In the genomic region with DNA sequence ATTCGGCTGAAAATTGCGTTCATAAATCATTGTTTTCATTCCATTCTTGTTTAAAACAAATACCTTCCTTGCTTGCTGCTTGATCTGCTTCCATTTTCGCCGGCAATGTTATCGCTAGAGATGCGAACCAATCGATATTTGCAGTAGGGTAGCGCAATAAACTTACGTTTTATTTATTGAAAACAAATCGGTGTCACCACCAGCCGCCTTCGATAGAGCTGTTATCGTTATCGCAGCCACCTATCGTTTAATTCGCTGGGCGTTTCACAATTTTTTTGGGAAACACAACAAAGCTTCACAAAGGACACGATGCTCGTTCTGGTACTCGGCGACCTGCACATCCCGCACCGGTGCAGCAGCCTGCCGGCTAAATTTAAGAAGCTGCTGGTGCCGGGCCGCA, we compare ENCODE assay signal across 1 fruit fly cellular context.
TF ChIP-seq lines count a peak whose summit lies in the region.

A gene (minus strand): TSS at position 124 of the 400 bp plus-strand sequence.
A gene (plus strand): TSS at position 213 of the 400 bp plus-strand sequence.

TF ChIP-seq in whole organism, embryonic, 481 proteins besides CTCF, POLR2A, EP300 and RAD21 (continued from another document and continues in another):
- TF ChIP-seq tup (GFP tag; optimal IDR thresholded peaks at IDR 0.05; lab: Kevin White, UChicago), result peak; percentile 49
- TF ChIP-seq Med (GFP tag; lab: Kevin White, UChicago), result peak; percentile 97
- TF ChIP-seq CG1647 (GFP tag; optimal IDR thresholded peaks at IDR 0.05; lab: Kevin White, UChicago), result no peak
- TF ChIP-seq Usf (GFP tag; optimal IDR thresholded peaks at IDR 0.05; lab: Kevin White, UChicago), result no peak
- TF ChIP-seq Vsx1 (GFP tag; optimal IDR thresholded peaks at IDR 0.05; lab: Kevin White, UChicago), result no peak
- TF ChIP-seq CG7271 (tag; optimal IDR thresholded peaks at IDR 0.05; lab: Kevin White, UChicago), result peak; percentile 42
- no peak for TF ChIP-seq usp (GFP tag; optimal IDR thresholded peaks at IDR 0.05; lab: Kevin White, UChicago)
- no peak for TF ChIP-seq Hr3 (GFP tag; optimal IDR thresholded peaks at IDR 0.05; lab: Kevin White, UChicago)
- no peak for TF ChIP-seq ham (GFP tag; IDR thresholded peaks at IDR 0.05; lab: Robert Waterston, UW)
- TF ChIP-seq Ssrp (tag; optimal IDR thresholded peaks at IDR 0.05; lab: Kevin White, UChicago), result no peak
- TF ChIP-seq CG4820 (GFP tag; optimal IDR thresholded peaks at IDR 0.05; lab: Kevin White, UChicago), result peak; percentile 21
- TF ChIP-seq mld (GFP tag; IDR thresholded peaks at IDR 0.05; lab: Robert Waterston, UW; ENCODE audit: partially characterized antibody), result peak; percentile 96
- TF ChIP-seq Antp (GFP tag; optimal IDR thresholded peaks at IDR 0.05; lab: Kevin White, UChicago), result peak; percentile 63
- no peak for TF ChIP-seq Tbp (GFP tag; optimal IDR thresholded peaks at IDR 0.05; lab: Kevin White, UChicago)
- TF ChIP-seq ewg (GFP tag; optimal IDR thresholded peaks at IDR 0.05; lab: Kevin White, UChicago), result no peak
- no peak for TF ChIP-seq CG14050 (GFP tag; IDR thresholded peaks at IDR 0.05; lab: Robert Waterston, UW)
- peak; percentile 65; the same call in 2 of the 3 replicates for TF ChIP-seq Dbx (GFP tag; IDR thresholded peaks at IDR 0.05; lab: Robert Waterston, UW)
- no peak for TF ChIP-seq CG7745 (tag; optimal IDR thresholded peaks at IDR 0.05; lab: Kevin White, UChicago)
- TF ChIP-seq Max (GFP tag; optimal IDR thresholded peaks at IDR 0.05; lab: Kevin White, UChicago), result no peak
- peak; percentile 97 for TF ChIP-seq Dref (GFP tag; IDR thresholded peaks at IDR 0.05; lab: Robert Waterston, UW)
- TF ChIP-seq Hr39 (optimal IDR thresholded peaks at IDR 0.05; lab: Kevin White, UChicago), result no peak
- TF ChIP-seq insv (GFP tag; optimal IDR thresholded peaks at IDR 0.05; lab: Kevin White, UChicago), result no peak
- TF ChIP-seq CG3838 (GFP tag; optimal IDR thresholded peaks at IDR 0.05; lab: Kevin White, UChicago), result no peak
- TF ChIP-seq CG15696 (tag; optimal IDR thresholded peaks at IDR 0.05; lab: Kevin White, UChicago), result no peak
- no peak for TF ChIP-seq h (optimal IDR thresholded peaks at IDR 0.05; lab: Kevin White, UChicago)
- peak; percentile 99 for TF ChIP-seq CG17568 (GFP tag; optimal IDR thresholded peaks at IDR 0.05; lab: Kevin White, UChicago)
- TF ChIP-seq ash1 (GFP tag; optimal IDR thresholded peaks at IDR 0.05; lab: Kevin White, UChicago), result no peak
- TF ChIP-seq peb (GFP tag; IDR thresholded peaks at IDR 0.05; lab: Robert Waterston, UW), result no peak
- TF ChIP-seq sim (GFP tag; IDR thresholded peaks at IDR 0.05; lab: Robert Waterston, UW), result no peak
- TF ChIP-seq CG11456 (GFP tag; IDR thresholded peaks at IDR 0.05; lab: Robert Waterston, UW), result peak; percentile 71; the same call in 2 of the 3 replicates
- TF ChIP-seq vvl (GFP tag; IDR thresholded peaks at IDR 0.05; lab: Robert Waterston, UW), result peak; percentile 58; the same call in 1 of the 2 replicates
- peak; percentile 23; the same call in 1 of the 2 replicates for TF ChIP-seq CG14014 (GFP tag; IDR thresholded peaks at IDR 0.05; lab: Robert Waterston, UW)
- peak; percentile 64 for TF ChIP-seq Xrp1 (GFP tag; IDR thresholded peaks at IDR 0.05; lab: Robert Waterston, UW)
- TF ChIP-seq CG6813 (GFP tag; optimal IDR thresholded peaks at IDR 0.05; lab: Kevin White, UChicago), result no peak
- peak; percentile 98 for TF ChIP-seq zen2 (GFP tag; IDR thresholded peaks at IDR 0.05; lab: Robert Waterston, UW; ENCODE audit: partially characterized antibody)
- no peak for TF ChIP-seq Fer3 (tag; optimal IDR thresholded peaks at IDR 0.05; lab: Kevin White, UChicago)
- peak; percentile 63 for TF ChIP-seq Side (GFP tag; optimal IDR thresholded peaks at IDR 0.05; lab: Kevin White, UChicago)
- TF ChIP-seq CG16779 (GFP tag; IDR thresholded peaks at IDR 0.05; lab: Robert Waterston, UW), result 0 out of 2 replicates have a peak, but pooled peaks have one; percentile 38
- TF ChIP-seq z (GFP tag; IDR thresholded peaks at IDR 0.05; lab: Robert Waterston, UW), result no peak
- no peak for TF ChIP-seq jigr1 (GFP tag; IDR thresholded peaks at IDR 0.05; lab: Robert Waterston, UW)
- TF ChIP-seq Spps (tag; optimal IDR thresholded peaks at IDR 0.05; lab: Kevin White, UChicago), result no peak
- no peak for TF ChIP-seq CG10543 (GFP tag; optimal IDR thresholded peaks at IDR 0.05; lab: Kevin White, UChicago)
- TF ChIP-seq CG14965 (GFP tag; optimal IDR thresholded peaks at IDR 0.05; lab: Kevin White, UChicago; ENCODE audit: borderline replicate concordance), result no peak
- no peak for TF ChIP-seq E2f1 (GFP tag; IDR thresholded peaks at IDR 0.05; lab: Robert Waterston, UW)
- peak; percentile 94 for TF ChIP-seq Bgb (GFP tag; IDR thresholded peaks at IDR 0.05; lab: Robert Waterston, UW; ENCODE audit: partially characterized antibody)
- TF ChIP-seq CG17361 (GFP tag; IDR thresholded peaks at IDR 0.05; lab: Robert Waterston, UW), result no peak
- TF ChIP-seq sens-2 (GFP tag; IDR thresholded peaks at IDR 0.05; lab: Robert Waterston, UW), result no peak
- TF ChIP-seq CG18476 (GFP tag; optimal IDR thresholded peaks at IDR 0.05; lab: Kevin White, UChicago), result no peak
- TF ChIP-seq gcm (GFP tag; optimal IDR thresholded peaks at IDR 0.05; lab: Kevin White, UChicago), result peak; percentile 21
- peak; percentile 46; the same call in 1 of the 2 replicates for TF ChIP-seq CG6272 (GFP tag; IDR thresholded peaks at IDR 0.05; lab: Robert Waterston, UW)
- TF ChIP-seq CG32767 (GFP tag; IDR thresholded peaks at IDR 0.05; lab: Robert Waterston, UW), result no peak
- TF ChIP-seq CG7987 (GFP tag; optimal IDR thresholded peaks at IDR 0.05; lab: Kevin White, UChicago), result peak; percentile 44
- no peak for TF ChIP-seq dmrt99B (tag; optimal IDR thresholded peaks at IDR 0.05; lab: Kevin White, UChicago)
- no peak for TF ChIP-seq Sox102F (GFP tag; optimal IDR thresholded peaks at IDR 0.05; lab: Kevin White, UChicago)
- peak; percentile 75 for TF ChIP-seq CG6689 (GFP tag; IDR thresholded peaks at IDR 0.05; lab: Robert Waterston, UW)
- TF ChIP-seq YL-1 (GFP tag; optimal IDR thresholded peaks at IDR 0.05; lab: Kevin White, UChicago), result peak; percentile 2
- TF ChIP-seq disco-r (GFP tag; optimal IDR thresholded peaks at IDR 0.05; lab: Kevin White, UChicago), result no peak
- TF ChIP-seq Eip74EF (GFP tag; optimal IDR thresholded peaks at IDR 0.05; lab: Kevin White, UChicago), result no peak
- no peak for TF ChIP-seq Asciz (GFP tag; optimal IDR thresholded peaks at IDR 0.05; lab: Kevin White, UChicago)
- TF ChIP-seq Xbp1 (GFP tag; optimal IDR thresholded peaks at IDR 0.05; lab: Kevin White, UChicago), result peak; percentile 67
- peak; percentile 85 for TF ChIP-seq wek (GFP tag; optimal IDR thresholded peaks at IDR 0.05; lab: Kevin White, UChicago)
- no peak for TF ChIP-seq scrt (GFP tag; optimal IDR thresholded peaks at IDR 0.05; lab: Kevin White, UChicago)
- no peak for TF ChIP-seq CG11093 (GFP tag; IDR thresholded peaks at IDR 0.05; lab: Robert Waterston, UW)
- no peak for TF ChIP-seq prd (optimal IDR thresholded peaks at IDR 0.05; lab: Kevin White, UChicago)
- TF ChIP-seq prd (GFP tag; IDR thresholded peaks at IDR 0.05; lab: Robert Waterston, UW), result peak; percentile 31; the same call in 1 of the 3 replicates
- no peak for TF ChIP-seq en (GFP tag; optimal IDR thresholded peaks at IDR 0.05; lab: Kevin White, UChicago)
- TF ChIP-seq CG10267 (tag; optimal IDR thresholded peaks at IDR 0.05; lab: Kevin White, UChicago), result peak; percentile 33
- TF ChIP-seq Gsc (GFP tag; IDR thresholded peaks at IDR 0.05; lab: Robert Waterston, UW), result no peak
- TF ChIP-seq stwl (tag; optimal IDR thresholded peaks at IDR 0.05; lab: Kevin White, UChicago), result peak; percentile 91
- TF ChIP-seq vfl (GFP tag; optimal IDR thresholded peaks at IDR 0.05; lab: Kevin White, UChicago), result peak; percentile 52
- TF ChIP-seq CG15601 (tag; optimal IDR thresholded peaks at IDR 0.05; lab: Kevin White, UChicago), result peak; percentile 11
- TF ChIP-seq gfzf (GFP tag; optimal IDR thresholded peaks at IDR 0.05; lab: Kevin White, UChicago), result no peak
- TF ChIP-seq Adf1 (GFP tag; IDR thresholded peaks at IDR 0.05; lab: Robert Waterston, UW), result no peak
- no peak for TF ChIP-seq danr (GFP tag; IDR thresholded peaks at IDR 0.05; lab: Robert Waterston, UW)
- no peak for TF ChIP-seq CG8359 (GFP tag; optimal IDR thresholded peaks at IDR 0.05; lab: Kevin White, UChicago; ENCODE audit: borderline replicate concordance)
- no peak for TF ChIP-seq Sox100B (GFP tag; optimal IDR thresholded peaks at IDR 0.05; lab: Kevin White, UChicago)
- TF ChIP-seq CG6654 (GFP tag; optimal IDR thresholded peaks at IDR 0.05; lab: Kevin White, UChicago), result no peak
- no peak for TF ChIP-seq Sin3A (optimal IDR thresholded peaks at IDR 0.05; lab: Kevin White, UChicago)
- no peak; the same call in 2 of the 3 replicates for TF ChIP-seq gce (GFP tag; IDR thresholded peaks at IDR 0.05; lab: Robert Waterston, UW)
- no peak for TF ChIP-seq Camta (GFP tag; optimal IDR thresholded peaks at IDR 0.05; lab: Kevin White, UChicago)
- peak; percentile 60; the same call in 1 of the 4 replicates for TF ChIP-seq Gug (GFP tag; IDR thresholded peaks at IDR 0.05; lab: Robert Waterston, UW)
- TF ChIP-seq CG6175 (GFP tag; IDR thresholded peaks at IDR 0.05; lab: Robert Waterston, UW), result no peak
- TF ChIP-seq fd102C (GFP tag; optimal IDR thresholded peaks at IDR 0.05; lab: Kevin White, UChicago), result no peak
- no peak for TF ChIP-seq cwo (GFP tag; optimal IDR thresholded peaks at IDR 0.05; lab: Kevin White, UChicago)
- TF ChIP-seq Lim3 (GFP tag; IDR thresholded peaks at IDR 0.05; lab: Robert Waterston, UW), result no peak
- no peak for TF ChIP-seq CG9817 (tag; optimal IDR thresholded peaks at IDR 0.05; lab: Kevin White, UChicago)
- TF ChIP-seq sima (GFP tag; optimal IDR thresholded peaks at IDR 0.05; lab: Kevin White, UChicago), result no peak
- no peak for TF ChIP-seq ac (GFP tag; optimal IDR thresholded peaks at IDR 0.05; lab: Kevin White, UChicago)
- no peak for TF ChIP-seq da (GFP tag; optimal IDR thresholded peaks at IDR 0.05; lab: Kevin White, UChicago)
- TF ChIP-seq zfh1 (GFP tag; IDR thresholded peaks at IDR 0.05; lab: Robert Waterston, UW), result peak; percentile 65; the same call in 2 of the 3 replicates
- TF ChIP-seq Ets97D (GFP tag; optimal IDR thresholded peaks at IDR 0.05; lab: Kevin White, UChicago), result peak; percentile 40
- TF ChIP-seq CG18619 (GFP tag; optimal IDR thresholded peaks at IDR 0.05; lab: Kevin White, UChicago), result no peak
- TF ChIP-seq Jarid2 (GFP tag; optimal IDR thresholded peaks at IDR 0.05; lab: Kevin White, UChicago), result no peak
- TF ChIP-seq CG2202 (tag; optimal IDR thresholded peaks at IDR 0.05; lab: Kevin White, UChicago), result no peak
- no peak for TF ChIP-seq cato (GFP tag; optimal IDR thresholded peaks at IDR 0.05; lab: Kevin White, UChicago; ENCODE audit: borderline replicate concordance)
- TF ChIP-seq oc (tag; optimal IDR thresholded peaks at IDR 0.05; lab: Kevin White, UChicago), result no peak
- no peak for TF ChIP-seq Dfd (GFP tag; optimal IDR thresholded peaks at IDR 0.05; lab: Kevin White, UChicago)
- no peak for TF ChIP-seq nerfin-1 (tag; optimal IDR thresholded peaks at IDR 0.05; lab: Kevin White, UChicago)
- no peak for TF ChIP-seq sug (tag; optimal IDR thresholded peaks at IDR 0.05; lab: Kevin White, UChicago)
- peak; percentile 66 for TF ChIP-seq BEAF-32 (GFP tag; optimal IDR thresholded peaks at IDR 0.05; lab: Kevin White, UChicago)
- no peak for TF ChIP-seq CG10147 (GFP tag; optimal IDR thresholded peaks at IDR 0.05; lab: Kevin White, UChicago)
- TF ChIP-seq CG4282 (GFP tag; optimal IDR thresholded peaks at IDR 0.05; lab: Kevin White, UChicago), result no peak
- TF ChIP-seq HmgD (GFP tag; optimal IDR thresholded peaks at IDR 0.05; lab: Kevin White, UChicago), result peak; percentile 59
- TF ChIP-seq CG5245 (GFP tag; optimal IDR thresholded peaks at IDR 0.05; lab: Kevin White, UChicago), result peak; percentile 5
- TF ChIP-seq D19A (tag; optimal IDR thresholded peaks at IDR 0.05; lab: Kevin White, UChicago), result no peak
- no peak for TF ChIP-seq C15 (GFP tag; IDR thresholded peaks at IDR 0.05; lab: Robert Waterston, UW)
- peak; percentile 94 for TF ChIP-seq Opbp (GFP tag; IDR thresholded peaks at IDR 0.05; lab: Robert Waterston, UW; ENCODE audit: partially characterized antibody)
- peak; percentile 35 for TF ChIP-seq CG10979 (tag; optimal IDR thresholded peaks at IDR 0.05; lab: Kevin White, UChicago)
- TF ChIP-seq CG30020 (tag; optimal IDR thresholded peaks at IDR 0.05; lab: Kevin White, UChicago), result no peak
- TF ChIP-seq inv (GFP tag; IDR thresholded peaks at IDR 0.05; lab: Robert Waterston, UW; ENCODE audit: partially characterized antibody), result peak; percentile 68
- TF ChIP-seq CoRest (tag; optimal IDR thresholded peaks at IDR 0.05; lab: Kevin White, UChicago), result no peak
- no peak for TF ChIP-seq psq (GFP tag; optimal IDR thresholded peaks at IDR 0.05; lab: Kevin White, UChicago)
- peak; percentile 93 for TF ChIP-seq vnd (GFP tag; IDR thresholded peaks at IDR 0.05; lab: Robert Waterston, UW; ENCODE audit: partially characterized antibody)
- no peak for TF ChIP-seq Lhr (GFP tag; optimal IDR thresholded peaks at IDR 0.05; lab: Kevin White, UChicago)
- no peak for TF ChIP-seq aop (GFP tag; IDR thresholded peaks at IDR 0.05; lab: Robert Waterston, UW)
- TF ChIP-seq gsb (GFP tag; IDR thresholded peaks at IDR 0.05; lab: Robert Waterston, UW), result no peak
- TF ChIP-seq HLH4C (GFP tag; IDR thresholded peaks at IDR 0.05; lab: Robert Waterston, UW; ENCODE audit: partially characterized antibody), result peak; percentile 98
- TF ChIP-seq CG16863 (GFP tag; optimal IDR thresholded peaks at IDR 0.05; lab: Kevin White, UChicago), result peak; percentile 12
- TF ChIP-seq Six4 (GFP tag; optimal IDR thresholded peaks at IDR 0.05; lab: Kevin White, UChicago), result peak; percentile 26
- TF ChIP-seq sc (optimal IDR thresholded peaks at IDR 0.05; lab: Kevin White, UChicago), result no peak
- TF ChIP-seq sc (GFP tag; optimal IDR thresholded peaks at IDR 0.05; lab: Kevin White, UChicago), result no peak
- TF ChIP-seq Taf1 (GFP tag; IDR thresholded peaks at IDR 0.05; lab: Robert Waterston, UW), result no peak
- TF ChIP-seq tgo (GFP tag; IDR thresholded peaks at IDR 0.05; lab: Robert Waterston, UW), result 0 out of 3 replicates have a peak, but pooled peaks have one; percentile 14
- no peak for TF ChIP-seq CG33557 (GFP tag; optimal IDR thresholded peaks at IDR 0.05; lab: Kevin White, UChicago)
- no peak for TF ChIP-seq cad (GFP tag; optimal IDR thresholded peaks at IDR 0.05; lab: Kevin White, UChicago)
- TF ChIP-seq bbx (GFP tag; IDR thresholded peaks at IDR 0.05; lab: Robert Waterston, UW; ENCODE audit: partially characterized antibody), result peak; percentile 97
- TF ChIP-seq CG12942 (GFP tag; optimal IDR thresholded peaks at IDR 0.05; lab: Kevin White, UChicago), result peak; percentile 12
- TF ChIP-seq shn (GFP tag; optimal IDR thresholded peaks at IDR 0.05; lab: Kevin White, UChicago), result peak; percentile 18
- peak; percentile 43 for TF ChIP-seq CG33213 (GFP tag; optimal IDR thresholded peaks at IDR 0.05; lab: Kevin White, UChicago)
